Fruit fly (Drosophila melanogaster) whole organism, embryonic: Measurements from ENCODE around the gene CG43063.

ENCODE experiments used
- CG16813 ChIP-seq: fragments of 200-800 bp; sonication (Bioruptor generic); IDR thresholded peaks from 3 replicates; pipeline ENCODE4 v1.3.6; 2022; ENCODE audit warnings: missing biosample characterization, missing genetic modification characterization; ENCODE audit not compliant: partially characterized antibody
- CG31224 ChIP-seq: fragments of 200-800 bp; sonication (Bioruptor generic); IDR thresholded peaks from 2 replicates; pipeline ENCODE4 v1.3.6; 2022; ENCODE audit warnings: missing biosample characterization, missing genetic modification characterization
- lbe ChIP-seq: fragments of 200-800 bp; sonication (Bioruptor generic); optimal IDR thresholded peaks from 2 replicates; lab custom pipeline; 2016; ENCODE audit warnings: missing biosample characterization, mild to moderate bottlenecking, missing genetic modification characterization
- nerfin-2 ChIP-seq: fragments of 200-800 bp; sonication (Bioruptor generic); IDR thresholded peaks from 2 replicates; pipeline ENCODE4 v1.3.6; 2022; ENCODE audit warnings: missing biosample characterization, missing genetic modification characterization; ENCODE audit not compliant: partially characterized antibody
- slp2 ChIP-seq: fragments of 200-800 bp; sonication (Bioruptor generic); optimal IDR thresholded peaks from 2 replicates; lab custom pipeline; 2016; ENCODE audit warnings: missing biosample characterization, missing genetic modification characterization

- no peak for TF ChIP-seq nerfin-2 (GFP tag; lab: Robert Waterston, UW)
- peak; percentile 67 for TF ChIP-seq CG16813 (GFP tag; lab: Robert Waterston, UW)
- TF ChIP-seq lbe (GFP tag; lab: Kevin White, UChicago) = no peak
- no peak for TF ChIP-seq CG31224 (GFP tag; lab: Robert Waterston, UW)
- no peak for TF ChIP-seq slp2 (GFP tag; lab: Kevin White, UChicago)
Measured at dm6 chr3R:13088395-13088794, 2.4 kb downstream of the CG43063 start, which contains the start of gene timeout.
